Fruit fly (Drosophila melanogaster): ENCODE results near the gene CG2218.
A peak's percentile ranks its signal among the peaks of the same experiment; 100 is the strongest.

Gene CG2218

DNA sequence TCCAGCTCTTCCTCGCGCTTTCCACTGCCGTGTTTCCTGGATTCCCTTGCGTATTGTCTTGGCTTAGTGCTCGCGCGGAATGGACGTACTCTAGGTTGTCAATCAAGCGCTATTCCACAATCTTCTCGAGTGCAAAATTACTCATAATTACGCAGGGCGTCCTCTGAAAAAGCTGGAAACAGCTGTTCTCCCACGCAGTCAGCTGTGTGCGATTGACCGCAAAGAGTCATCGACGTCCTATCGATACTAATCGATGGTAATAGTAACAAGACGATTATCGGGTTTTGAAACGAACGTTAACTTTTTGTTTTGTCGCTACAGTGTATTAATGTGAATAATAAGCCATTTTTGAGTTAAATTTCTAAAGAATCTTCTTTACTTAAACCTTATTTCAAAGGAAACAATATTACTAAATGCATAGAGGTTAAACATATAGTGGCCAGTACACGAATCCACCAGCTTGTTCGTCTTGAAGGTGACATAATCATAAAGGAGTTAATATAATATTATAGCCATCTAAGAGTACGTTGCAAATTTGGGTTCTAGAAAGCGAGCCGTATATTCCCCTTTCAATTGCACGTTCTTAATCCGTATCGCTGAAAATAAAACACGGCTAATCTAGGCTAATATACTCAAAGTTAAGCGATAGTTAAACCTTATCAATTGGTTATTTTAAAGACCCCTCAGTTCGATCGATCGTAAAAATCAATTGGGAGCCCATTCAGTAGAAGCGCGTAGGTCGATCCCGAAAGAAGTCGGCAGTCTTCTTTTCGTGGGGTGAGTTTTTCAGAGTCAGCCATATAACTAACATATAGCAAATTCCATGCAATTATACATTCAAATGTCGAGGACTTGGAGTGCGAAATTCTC, 31.2 kb upstream of the CG2218 start, which contains the start of the genes CG2224 and CDase (continued):
- TF ChIP-seq CG13287 (GFP tag; IDR thresholded peaks at IDR 0.05; ENCODE audit: partially characterized antibody) (peak; percentile 97), exex (tag; optimal IDR thresholded peaks at IDR 0.05) (peak; percentile 71), CG7963 (GFP tag; IDR thresholded peaks at IDR 0.05; ENCODE audit: partially characterized antibody) (peak; percentile 87), kni (GFP tag; optimal IDR thresholded peaks at IDR 0.05) (no peak), HLH4C (GFP tag; IDR thresholded peaks at IDR 0.05; ENCODE audit: partially characterized antibody) (peak; percentile 93), PHDP (tag; optimal IDR thresholded peaks at IDR 0.05) (peak; percentile 8), CG18764 (GFP tag; optimal IDR thresholded peaks at IDR 0.05) (no peak), Dp (GFP tag; optimal IDR thresholded peaks at IDR 0.05) (peak; percentile 74), nerfin-2 (GFP tag; IDR thresholded peaks at IDR 0.05; ENCODE audit: partially characterized antibody) (peak; percentile 87), amos (GFP tag; IDR thresholded peaks at IDR 0.05; ENCODE audit: partially characterized antibody) (peak; percentile 89), CG10959 (GFP tag; IDR thresholded peaks at IDR 0.05) (no peak), stwl (tag; optimal IDR thresholded peaks at IDR 0.05) (peak; percentile 47), Scr (GFP tag; IDR thresholded peaks at IDR 0.05; ENCODE audit: partially characterized antibody) (peak; percentile 89), CrebB (tag; optimal IDR thresholded peaks at IDR 0.05) (peak; percentile 3), Myb (GFP tag; optimal IDR thresholded peaks at IDR 0.05) (peak; percentile 96), CG17186 (GFP tag; optimal IDR thresholded peaks at IDR 0.05) (peak; percentile 8), crp (GFP tag; optimal IDR thresholded peaks at IDR 0.05) (peak; percentile 89 to 99), CG2116 (GFP tag; optimal IDR thresholded peaks at IDR 0.05) (peak; percentile 74), CG8290 (GFP tag; optimal IDR thresholded peaks at IDR 0.05) (no peak), CG8290 (tag; optimal IDR thresholded peaks at IDR 0.05) (peak in 1 of 2 experiments; percentile 48), bbx (GFP tag; IDR thresholded peaks at IDR 0.05; ENCODE audit: partially characterized antibody) (peak; percentile 94), Ets65A (GFP tag) (peak; percentile 35), fd64A (GFP tag; optimal IDR thresholded peaks at IDR 0.05) (no peak), gfzf (GFP tag; optimal IDR thresholded peaks at IDR 0.05) (peak; percentile 54), CTCF (GFP tag; optimal IDR thresholded peaks at IDR 0.05) (peak; percentile 28), BtbVII (GFP tag; optimal IDR thresholded peaks at IDR 0.05) (no peak), her (GFP tag; optimal IDR thresholded peaks at IDR 0.05) (peak; percentile 98), Opbp (GFP tag; IDR thresholded peaks at IDR 0.05; ENCODE audit: partially characterized antibody) (peak; percentile 90; the same call in 2 of the 3 replicates), Dref (GFP tag; IDR thresholded peaks at IDR 0.05) (peak; percentile 97), CG6654 (GFP tag; optimal IDR thresholded peaks at IDR 0.05) (no peak), unc-4 (GFP tag; IDR thresholded peaks at IDR 0.05; ENCODE audit: partially characterized antibody) (peak; percentile 96), Bgb (GFP tag; IDR thresholded peaks at IDR 0.05; ENCODE audit: partially characterized antibody) (peak; percentile 93), CG34224 (GFP tag; IDR thresholded peaks at IDR 0.05; ENCODE audit: partially characterized antibody) (peak; percentile 98), knrl (GFP tag; IDR thresholded peaks at IDR 0.05; ENCODE audit: partially characterized antibody) (peak; percentile 77), CG42726 (GFP tag; IDR thresholded peaks at IDR 0.05; ENCODE audit: partially characterized antibody) (peak; percentile 59; the same call in 1 of the 2 replicates), sens (GFP tag) (peak; percentile 55), CG15514 (GFP tag; optimal IDR thresholded peaks at IDR 0.05) (peak; percentile 62), CG6791 (GFP tag; IDR thresholded peaks at IDR 0.05; ENCODE audit: partially characterized antibody) (peak; percentile 92), hbn (GFP tag; IDR thresholded peaks at IDR 0.05; ENCODE audit: partially characterized antibody) (peak; percentile 97), klu (GFP tag; IDR thresholded peaks at IDR 0.05) (0 out of 2 replicates have a peak, but pooled peaks have one; percentile 14), ato (GFP tag; IDR thresholded peaks at IDR 0.05; ENCODE audit: partially characterized antibody) (peak; percentile 95), gce (GFP tag; IDR thresholded peaks at IDR 0.05) (no peak), Pdp1 (GFP tag; optimal IDR thresholded peaks at IDR 0.05) (peak in 1 of 2 experiments; percentile 48), HLHmδ (GFP tag; optimal IDR thresholded peaks at IDR 0.05) (no peak), Dll (GFP tag; IDR thresholded peaks at IDR 0.05; ENCODE audit: partially characterized antibody) (peak; percentile 91), mirr (GFP tag; optimal IDR thresholded peaks at IDR 0.05) (no peak)
